Worm (Caenorhabditis elegans) whole organism, L3 larva: Measurements from ENCODE around the gene C01G10.14.

Experiments used
- ama-1 ChIP-seq: fragments of 150-350 bp; optimal IDR thresholded peaks from 2 replicates; lab custom pipeline; 2018
- elt-3 ChIP-seq, 3 experiments: fragments of 150-350 bp in 1 of 3; sonication (generic microtip) in 2 of 3; optimal IDR thresholded peaks; 2 replicates in 2 of 3; 4 replicates in 1 of 3; lab custom pipeline; 2014 to 2017; ENCODE audit warnings: missing biosample characterization in 3 of 3, missing genetic modification characterization in 3 of 3
- fos-1 ChIP-seq: fragments of 150-350 bp; optimal IDR thresholded peaks from 2 replicates; lab custom pipeline; 2014; ENCODE audit warnings: missing biosample characterization, missing genetic modification characterization
- jun-1 ChIP-seq: fragments of 150-350 bp; optimal IDR thresholded peaks from 2 replicates; lab custom pipeline; 2014; ENCODE audit warnings: missing biosample characterization, missing genetic modification reagents, missing genetic modification characterization
- lin-15B ChIP-seq: fragments of 150-350 bp; optimal IDR thresholded peaks from 2 replicates; lab custom pipeline; 2014; ENCODE audit warnings: missing biosample characterization, missing genetic modification characterization
- nhr-11 ChIP-seq: fragments of 150-350 bp; optimal IDR thresholded peaks from 2 replicates; lab custom pipeline; 2014; ENCODE audit warnings: missing biosample characterization, missing genetic modification characterization
- nhr-25 ChIP-seq: sonication (generic microtip); optimal IDR thresholded peaks from 2 replicates; lab custom pipeline; 2017; ENCODE audit warnings: missing biosample characterization, missing genetic modification characterization
- unc-62 ChIP-seq: fragments of 150-350 bp; sonication (generic microtip); optimal IDR thresholded peaks from 4 replicates; lab custom pipeline; 2014; ENCODE audit warnings: missing biosample characterization, missing genetic modification reagents, missing genetic modification characterization

DNA sequence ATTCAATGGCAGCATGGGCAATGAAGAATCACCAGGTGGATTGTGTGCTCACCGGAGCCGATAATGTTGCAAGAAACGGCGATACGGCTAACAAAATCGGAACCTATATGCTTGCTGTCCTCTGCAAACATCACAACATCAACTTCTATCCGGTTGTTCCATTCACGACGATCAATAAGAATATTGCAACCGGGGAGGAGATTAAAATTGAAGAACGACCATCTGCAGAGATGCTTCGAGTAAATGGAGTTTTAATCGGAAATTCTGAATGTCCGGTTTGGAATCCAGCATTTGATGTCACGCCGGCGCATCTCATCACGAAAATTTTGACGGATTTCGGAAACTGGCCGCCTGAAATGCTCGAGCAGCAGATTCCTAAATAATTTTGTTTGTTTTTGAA, 22.1 kb downstream of the C01G10.14 start:
- no peak for TF ChIP-seq fos-1 (tag; lab: Kevin White, UChicago)
- TF ChIP-seq elt-3 (tag; optimal IDR thresholded peaks at IDR 0.05; lab: Kevin White, UChicago), result no peak
- TF ChIP-seq nhr-11 (tag; lab: Kevin White, UChicago), result no peak
- no peak for TF ChIP-seq lin-15B (tag; lab: Kevin White, UChicago)
- peak; percentile 84 for TF ChIP-seq ama-1 (lab: Kevin White, UChicago)
- TF ChIP-seq jun-1 (tag; lab: Kevin White, UChicago), result no peak
- no peak for TF ChIP-seq nhr-25 (tag; lab: Kevin White, UChicago)
- TF ChIP-seq unc-62 (GFP tag; lab: Kevin White, UChicago), result no peak
